Worm (Caenorhabditis elegans) whole organism, L2 larva: ENCODE results near the gene rpb-2.

Source experiments
- Y55F3AM.14 ChIP-seq: fragments of 200-800 bp; sonication (Bioruptor generic); optimal IDR thresholded peaks from 2 replicates; lab custom pipeline; 2018; ENCODE audit warnings: mild to moderate bottlenecking, missing genetic modification characterization, missing compliant biosample characterization
- aly-2 ChIP-seq: fragments of 150-350 bp; optimal IDR thresholded peaks from 2 replicates; lab custom pipeline; 2014; ENCODE audit warnings: missing biosample characterization, missing genetic modification characterization
- nhr-10 ChIP-seq: sonication (generic microtip); optimal IDR thresholded peaks from 2 replicates; lab custom pipeline; 2017; ENCODE audit warnings: missing biosample characterization, missing genetic modification characterization
- unc-62 ChIP-seq: fragments of 150-350 bp; optimal IDR thresholded peaks from 2 replicates; lab custom pipeline; 2014; ENCODE audit warnings: missing biosample characterization, missing genetic modification reagents, missing genetic modification characterization

DNA sequence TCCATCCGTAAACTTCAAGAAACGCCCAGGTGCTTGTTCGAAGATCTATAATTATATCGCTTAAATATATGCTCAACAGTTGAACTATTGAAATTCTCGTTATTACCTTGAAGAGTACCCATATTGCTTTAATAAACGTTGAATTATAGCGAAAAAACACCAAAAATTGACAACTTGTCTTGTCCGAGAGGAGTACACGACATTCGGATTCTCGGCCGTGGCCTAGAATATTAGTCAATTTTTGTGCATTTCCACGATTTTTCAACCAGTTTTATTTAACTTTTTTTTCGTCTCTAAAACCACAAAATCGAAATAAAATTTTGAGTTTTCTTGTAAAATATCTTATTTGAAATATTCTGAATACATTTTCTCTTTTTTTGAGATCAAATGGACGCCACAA lies 27.1 kb upstream of the rpb-2 start, which contains the start of the genes F26F4.9 and cee-1:
- TF ChIP-seq unc-62 (no peak), nhr-10 (tag; lab: Kevin White, UChicago) (no peak), Y55F3AM.14 (no peak), aly-2 (tag; lab: Kevin White, UChicago) (no peak)
